Fruit fly (Drosophila melanogaster): Measurements from ENCODE around the gene CG4553.
A peak's percentile ranks its signal among the peaks of the same experiment; 100 is the strongest.

CG4553 gene

DNA sequence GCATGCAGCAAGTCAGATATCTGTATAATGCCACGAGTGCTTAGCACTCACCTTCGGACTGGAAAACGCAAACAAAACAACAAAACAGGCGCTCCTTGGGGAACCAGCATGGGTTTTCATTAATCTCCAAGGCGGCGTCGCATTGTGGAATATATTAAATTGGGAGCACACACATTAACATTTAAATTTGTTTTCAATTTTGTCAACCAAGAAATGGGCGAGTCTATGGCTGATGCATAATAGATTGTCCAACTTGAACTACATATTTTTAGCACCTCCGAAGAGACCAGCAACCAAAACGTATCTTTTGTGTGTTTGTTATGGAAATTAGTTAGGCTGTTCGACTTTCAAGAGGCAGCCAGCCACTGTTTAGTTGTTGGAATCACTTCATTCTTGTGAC, 29.3 kb downstream of the CG4553 start:
- TF ChIP-seq CG12768 (GFP tag; optimal IDR thresholded peaks at IDR 0.05) = no peak
- TF ChIP-seq toe (GFP tag; optimal IDR thresholded peaks at IDR 0.05) = no peak
- no peak for TF ChIP-seq CG7101 (tag; optimal IDR thresholded peaks at IDR 0.05)
- TF ChIP-seq pad (GFP tag; optimal IDR thresholded peaks at IDR 0.05) = no peak
- no peak for TF ChIP-seq CG14711 (tag; optimal IDR thresholded peaks at IDR 0.05)
- no peak for TF ChIP-seq Hr96 (GFP tag; optimal IDR thresholded peaks at IDR 0.05)
- TF ChIP-seq CG5204 (GFP tag; optimal IDR thresholded peaks at IDR 0.05) = no peak
- TF ChIP-seq Crg-1 (GFP tag; optimal IDR thresholded peaks at IDR 0.05) = no peak
- no peak for TF ChIP-seq CG33017 (tag; optimal IDR thresholded peaks at IDR 0.05)
- no peak for TF ChIP-seq CG1620 (GFP tag; optimal IDR thresholded peaks at IDR 0.05)
- no peak for TF ChIP-seq ovo (GFP tag; optimal IDR thresholded peaks at IDR 0.05)
- no peak for TF ChIP-seq CG11617 (GFP tag; optimal IDR thresholded peaks at IDR 0.05)
- TF ChIP-seq bab1 (GFP tag; optimal IDR thresholded peaks at IDR 0.05) = no peak
- no peak for TF ChIP-seq CG7045 (GFP tag; optimal IDR thresholded peaks at IDR 0.05)
- no peak for TF ChIP-seq cnc (optimal IDR thresholded peaks at IDR 0.05)
- no peak for TF ChIP-seq Mnt (GFP tag; optimal IDR thresholded peaks at IDR 0.05)
- no peak for TF ChIP-seq cic (GFP tag; optimal IDR thresholded peaks at IDR 0.05)
- TF ChIP-seq tj (GFP tag; optimal IDR thresholded peaks at IDR 0.05) = no peak
- TF ChIP-seq Clk (GFP tag; optimal IDR thresholded peaks at IDR 0.05) = no peak
- TF ChIP-seq kay (GFP tag; ENCODE audit: borderline replicate concordance) = no peak

DNA sequence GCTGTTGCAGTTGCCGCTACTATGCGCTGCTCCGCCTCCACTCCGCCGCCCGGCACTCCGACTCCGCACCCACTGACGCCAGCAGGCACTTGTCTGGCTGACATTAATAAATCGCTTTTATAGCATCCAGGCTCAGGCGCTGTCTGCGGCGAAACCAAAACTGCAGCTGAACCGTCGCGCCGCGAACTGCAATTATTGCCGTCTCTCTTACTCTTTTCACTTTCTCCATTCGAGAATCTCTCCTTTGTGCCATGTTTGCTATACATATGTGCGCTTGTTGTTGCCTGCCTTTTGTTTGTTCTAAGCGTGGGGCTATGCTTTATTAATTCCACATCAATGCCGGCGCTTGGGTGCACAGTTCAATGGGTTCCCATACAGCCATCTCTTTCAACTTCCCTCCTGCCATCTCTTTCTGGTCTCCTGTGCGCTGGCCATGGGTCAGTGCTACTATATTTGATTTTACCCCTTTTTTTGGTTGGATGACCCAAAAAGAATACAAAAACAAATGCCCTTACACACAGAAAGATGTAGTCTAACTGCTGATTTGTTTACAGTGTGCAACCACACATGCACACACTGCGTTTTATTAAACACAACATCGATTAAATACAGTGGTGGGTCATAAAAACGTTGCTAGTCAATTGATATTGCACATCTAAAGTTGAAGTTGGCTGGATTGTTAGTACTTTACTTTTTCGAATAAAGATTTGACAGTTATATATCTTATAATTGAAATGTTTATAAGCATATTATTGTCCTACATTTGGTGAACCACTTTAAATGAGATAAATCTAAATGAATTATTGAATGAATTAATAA, 30.0 kb downstream of the CG4553 start:
- peak; percentile 66 for TF ChIP-seq kay (GFP tag; ENCODE audit: borderline replicate concordance)
- TF ChIP-seq CG33017 (tag; optimal IDR thresholded peaks at IDR 0.05) = no peak

DNA sequence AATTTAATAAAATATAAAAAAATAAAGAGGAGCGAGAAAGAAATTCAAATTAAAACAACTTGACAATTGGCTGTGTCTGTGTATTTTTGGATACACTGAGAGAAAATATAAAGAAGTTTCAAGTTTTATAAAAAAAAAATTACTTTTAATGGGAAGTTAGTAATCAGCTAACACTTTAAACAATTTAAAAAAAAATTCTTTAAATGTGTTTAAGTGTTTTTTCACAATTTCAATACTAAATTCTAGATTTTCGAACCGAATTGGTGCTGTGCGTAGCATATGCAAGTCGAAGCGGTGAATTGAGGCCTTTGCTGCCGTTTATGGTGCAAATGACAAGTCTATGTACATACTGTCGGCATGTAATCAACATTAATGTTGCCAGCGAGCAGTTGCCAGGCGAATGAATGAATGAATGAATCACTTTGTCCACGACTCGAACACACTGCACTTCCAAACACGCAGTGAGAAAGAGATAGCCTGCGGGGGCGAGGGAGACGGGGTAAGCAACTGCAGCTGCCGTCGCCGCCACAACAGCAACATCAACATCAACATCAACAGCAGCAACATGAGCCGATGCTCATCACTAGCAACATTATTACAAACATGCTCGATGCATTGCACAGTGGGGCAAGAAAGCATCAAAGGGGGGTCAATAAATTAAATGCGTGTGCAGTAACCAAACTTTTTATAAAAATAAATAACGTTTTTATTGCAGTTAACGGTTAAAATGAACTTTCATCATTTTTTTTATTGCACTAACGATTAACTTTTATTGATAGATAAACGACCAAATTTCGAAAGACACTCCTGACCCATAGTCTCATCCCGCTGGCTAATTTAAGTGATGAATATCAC, 30.9 kb downstream of the CG4553 start:
- TF ChIP-seq Mnt (GFP tag; optimal IDR thresholded peaks at IDR 0.05) = no peak
- peak; percentile 12 for TF ChIP-seq kay (GFP tag; ENCODE audit: borderline replicate concordance)

DNA sequence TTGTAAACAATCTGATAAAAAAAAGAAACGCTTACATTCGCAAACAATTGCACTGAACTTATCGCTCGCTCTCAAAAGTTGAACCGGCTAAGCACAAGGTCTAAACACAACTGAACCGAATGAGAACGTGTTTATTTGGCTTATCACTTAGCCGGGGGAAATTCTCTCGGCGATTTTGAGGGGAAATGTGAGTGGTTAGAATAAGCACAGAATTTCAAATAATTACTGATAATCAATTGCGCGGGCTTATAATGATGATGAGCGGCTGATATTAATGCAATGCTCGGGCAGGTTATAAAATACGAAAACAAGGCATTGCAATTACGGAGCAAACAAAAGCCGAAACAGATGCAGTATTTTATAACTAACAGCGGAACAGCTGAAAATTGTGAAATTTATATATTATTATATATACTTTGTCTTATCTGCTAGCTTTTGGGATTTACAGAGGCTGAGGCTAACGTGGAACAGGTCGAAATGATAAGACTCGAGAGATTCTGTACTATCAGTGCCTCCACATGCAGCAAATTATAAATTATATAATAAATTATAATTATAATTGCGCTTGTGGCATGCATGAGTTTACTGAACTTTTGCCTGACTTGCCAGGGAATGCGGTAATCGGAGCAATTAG, 38.2 kb downstream of the CG4553 start:
- TF ChIP-seq CG12768 (GFP tag; optimal IDR thresholded peaks at IDR 0.05) (no peak), CG11617 (GFP tag; optimal IDR thresholded peaks at IDR 0.05) (no peak), Hr96 (GFP tag; optimal IDR thresholded peaks at IDR 0.05) (no peak), CG5204 (GFP tag; optimal IDR thresholded peaks at IDR 0.05) (no peak), CG14711 (tag; optimal IDR thresholded peaks at IDR 0.05) (no peak), CG7101 (tag; optimal IDR thresholded peaks at IDR 0.05) (no peak), Mnt (GFP tag; optimal IDR thresholded peaks at IDR 0.05) (peak; percentile 12), cic (GFP tag; optimal IDR thresholded peaks at IDR 0.05) (peak; percentile 45), pad (GFP tag; optimal IDR thresholded peaks at IDR 0.05) (peak; percentile 92)

DNA sequence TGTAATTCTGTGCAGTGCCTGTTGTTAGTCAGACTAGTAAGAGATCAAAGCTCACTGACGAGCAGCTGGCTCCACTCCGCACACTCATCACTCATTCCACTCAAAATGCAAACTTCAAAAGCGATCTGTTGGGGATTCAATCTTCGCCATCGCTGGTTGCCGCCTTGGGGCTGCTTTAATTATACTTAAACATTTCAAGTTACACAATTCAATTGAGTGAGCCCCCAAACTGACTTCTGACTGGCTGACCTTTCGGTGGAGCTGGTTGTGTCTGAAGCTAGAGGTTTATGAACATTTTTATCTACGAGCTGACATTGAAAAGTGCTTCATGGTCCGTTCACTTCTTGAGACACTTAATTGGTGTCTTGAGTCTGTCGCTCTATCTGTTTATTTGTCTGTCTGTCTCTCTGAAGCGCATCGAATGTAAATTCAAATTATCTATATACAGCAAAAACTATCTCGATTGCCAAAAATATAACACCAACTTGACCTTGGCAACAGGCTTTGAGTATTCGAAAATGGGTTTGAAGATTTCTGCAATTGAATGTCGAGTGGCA, 39.4 kb downstream of the CG4553 start:
- no peak for TF ChIP-seq tj (GFP tag; optimal IDR thresholded peaks at IDR 0.05)
- no peak for TF ChIP-seq cnc (optimal IDR thresholded peaks at IDR 0.05)
- TF ChIP-seq CG7045 (GFP tag; optimal IDR thresholded peaks at IDR 0.05) = no peak
- TF ChIP-seq Hr96 (GFP tag; optimal IDR thresholded peaks at IDR 0.05) = no peak
- no peak for TF ChIP-seq CG7101 (tag; optimal IDR thresholded peaks at IDR 0.05)

DNA sequence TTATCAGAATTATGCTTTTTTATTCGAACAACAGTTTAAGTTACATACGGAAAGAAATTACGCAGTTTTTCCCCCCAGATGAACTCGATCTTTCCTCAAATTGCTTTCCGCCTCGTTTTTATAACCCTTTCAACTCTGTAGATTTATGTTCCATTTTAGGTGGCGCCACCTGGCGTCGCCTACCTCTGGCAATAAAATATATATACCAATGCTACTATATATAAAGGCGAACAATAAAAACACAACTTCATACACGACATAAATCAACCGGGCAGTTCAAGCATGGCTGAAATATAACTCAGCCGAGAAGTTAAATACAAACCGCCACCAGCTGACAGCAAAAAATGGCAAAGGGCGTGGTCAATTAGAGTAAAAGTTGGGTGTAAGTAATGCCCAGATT, 49.5 kb downstream of the CG4553 start:
- no peak for TF ChIP-seq bab1 (GFP tag; optimal IDR thresholded peaks at IDR 0.05)
- TF ChIP-seq pad (GFP tag; optimal IDR thresholded peaks at IDR 0.05) = no peak
- no peak for TF ChIP-seq tj (GFP tag; optimal IDR thresholded peaks at IDR 0.05)
- no peak for TF ChIP-seq CG1620 (GFP tag; optimal IDR thresholded peaks at IDR 0.05)
- no peak for TF ChIP-seq CG7045 (GFP tag; optimal IDR thresholded peaks at IDR 0.05)
- no peak for TF ChIP-seq cnc (optimal IDR thresholded peaks at IDR 0.05)
- TF ChIP-seq Hr96 (GFP tag; optimal IDR thresholded peaks at IDR 0.05) = no peak
- TF ChIP-seq CG7101 (tag; optimal IDR thresholded peaks at IDR 0.05) = no peak
